Fruit fly (Drosophila melanogaster) whole organism, embryonic: ENCODE results near the gene CG7079.

ENCODE experiments used
- Adf1 ChIP-seq: fragments of 200-800 bp; sonication (Bioruptor generic); IDR thresholded peaks from 2 replicates; pipeline ENCODE4 v1.3.6; 2022; ENCODE audit warnings: missing biosample characterization, missing genetic modification characterization
- CG10147 ChIP-seq: fragments of 200-800 bp; sonication (Bioruptor generic); optimal IDR thresholded peaks from 2 replicates; lab custom pipeline; 2019; ENCODE audit warnings: missing biosample characterization, mild to moderate bottlenecking, missing genetic modification characterization, moderate library complexity
- CG10267 ChIP-seq: fragments of 200-800 bp; sonication (Bioruptor generic); optimal IDR thresholded peaks from 2 replicates; lab custom pipeline; 2018; ENCODE audit warnings: missing biosample characterization, mild to moderate bottlenecking, missing genetic modification characterization, moderate library complexity
- CG11504 ChIP-seq: fragments of 200-800 bp; sonication (Bioruptor generic); optimal IDR thresholded peaks from 3 replicates; lab custom pipeline; 2019; ENCODE audit warnings: missing biosample characterization, mild to moderate bottlenecking, missing genetic modification characterization, moderate library complexity
- CG12299 ChIP-seq: fragments of 200-800 bp; sonication (Bioruptor generic); optimal IDR thresholded peaks from 2 replicates; lab custom pipeline; 2018; ENCODE audit warnings: missing biosample characterization, mild to moderate bottlenecking, missing genetic modification characterization
- CG14014 ChIP-seq: fragments of 200-800 bp; sonication (Bioruptor generic); IDR thresholded peaks from 2 replicates; pipeline ENCODE4 v1.3.6; 2022; ENCODE audit warnings: missing biosample characterization, missing genetic modification characterization
- CG16813 ChIP-seq: fragments of 200-800 bp; sonication (Bioruptor generic); IDR thresholded peaks from 3 replicates; pipeline ENCODE4 v1.3.6; 2022; ENCODE audit warnings: missing biosample characterization, missing genetic modification characterization; ENCODE audit not compliant: partially characterized antibody
- CG17359 ChIP-seq: fragments of 200-800 bp; sonication (Bioruptor generic); optimal IDR thresholded peaks from 3 replicates; lab custom pipeline; 2018; ENCODE audit warnings: missing biosample characterization, mild to moderate bottlenecking, missing genetic modification characterization, moderate library complexity
- CG17612 ChIP-seq: fragments of 200-800 bp; sonication (Bioruptor generic); IDR thresholded peaks from 2 replicates; pipeline ENCODE4 v1.3.6; 2022; ENCODE audit warnings: missing biosample characterization, missing genetic modification characterization
- CG4360 ChIP-seq: fragments of 200-800 bp; sonication (Bioruptor generic); IDR thresholded peaks from 2 replicates; pipeline ENCODE4 v1.3.6; 2022; ENCODE audit warnings: missing biosample characterization, missing genetic modification characterization
- CG4424 ChIP-seq: fragments of 200-800 bp; sonication (Bioruptor generic); optimal IDR thresholded peaks from 3 replicates; lab custom pipeline; 2016; ENCODE audit warnings: missing biosample characterization, missing genetic modification characterization
- CG6689 ChIP-seq: fragments of 200-800 bp; sonication (Bioruptor generic); IDR thresholded peaks from 2 replicates; pipeline ENCODE4 v1.3.6; 2022; ENCODE audit warnings: missing biosample characterization, missing genetic modification characterization
- CG7839 ChIP-seq: fragments of 200-800 bp; sonication (Bioruptor generic); optimal IDR thresholded peaks from 3 replicates; lab custom pipeline; 2018; ENCODE audit warnings: missing biosample characterization, mild to moderate bottlenecking, missing genetic modification characterization, moderate library complexity
- CG7987 ChIP-seq: fragments of 200-800 bp; sonication (Bioruptor generic); optimal IDR thresholded peaks from 2 replicates; lab custom pipeline; 2018; ENCODE audit warnings: missing biosample characterization, mild to moderate bottlenecking, missing genetic modification characterization, moderate library complexity
- Dad ChIP-seq: fragments of 200-800 bp; sonication (Bioruptor generic); optimal IDR thresholded peaks from 3 replicates; lab custom pipeline; 2016; ENCODE audit warnings: missing biosample characterization, missing genetic modification characterization
- Dbx ChIP-seq: fragments of 200-800 bp; sonication (Bioruptor generic); IDR thresholded peaks from 3 replicates; pipeline ENCODE4 v1.3.6; 2022; ENCODE audit warnings: missing biosample characterization, missing genetic modification characterization
- Dfd ChIP-seq, 2 experiments: fragments of >200 bp; optimal IDR thresholded peaks; 2 replicates each; lab custom pipeline; 2017; ENCODE audit warnings: missing biosample characterization in 2 of 2, missing genetic modification characterization in 2 of 2
- Dip3 ChIP-seq: fragments of 200-800 bp; sonication (Bioruptor generic); optimal IDR thresholded peaks from 3 replicates; lab custom pipeline; 2016; ENCODE audit warnings: missing biosample characterization, missing genetic modification characterization
- Drgx ChIP-seq: fragments of 200-800 bp; sonication (Bioruptor generic); IDR thresholded peaks from 2 replicates; pipeline ENCODE4 v1.3.6; 2022; ENCODE audit warnings: missing biosample characterization, missing genetic modification characterization
- Eip74EF ChIP-seq, 2 experiments: fragments of 200-800 bp in 1 of 2; fragments of >200 bp in 1 of 2; sonication (Bioruptor generic) in 1 of 2; optimal IDR thresholded peaks; 2 replicates each; lab custom pipeline; 2017 to 2019; ENCODE audit warnings: missing biosample characterization in 2 of 2, missing genetic modification characterization in 2 of 2, mild to moderate bottlenecking in 1 of 2, moderate library complexity in 1 of 2
- Fer2 ChIP-seq: fragments of 200-800 bp; sonication (Bioruptor generic); optimal IDR thresholded peaks from 2 replicates; lab custom pipeline; 2018; ENCODE audit warnings: missing biosample characterization, mild to moderate bottlenecking, missing genetic modification characterization, moderate library complexity
- Gsc ChIP-seq: fragments of 200-800 bp; sonication (Bioruptor generic); IDR thresholded peaks from 2 replicates; pipeline ENCODE4 v1.3.6; 2022; ENCODE audit warnings: missing biosample characterization, missing genetic modification characterization
- HLH4C ChIP-seq: fragments of 200-800 bp; sonication (Bioruptor generic); IDR thresholded peaks from 3 replicates; pipeline ENCODE4 v1.3.6; 2022; ENCODE audit warnings: missing biosample characterization, missing genetic modification characterization; ENCODE audit not compliant: partially characterized antibody
- HmgZ ChIP-seq: fragments of 200-800 bp; sonication (Bioruptor generic); optimal IDR thresholded peaks from 2 replicates; lab custom pipeline; 2018; ENCODE audit warnings: missing biosample characterization, mild to moderate bottlenecking, missing genetic modification characterization
- Med ChIP-seq: fragments of 200-800 bp; sonication (Bioruptor generic); peaks from one replicate; lab custom pipeline; 2016; ENCODE audit warnings: missing biosample characterization, missing genetic modification characterization, mild to moderate bottlenecking, inconsistent platforms, moderate library complexity
- Myb ChIP-seq: fragments of 200-800 bp; sonication (Bioruptor generic); optimal IDR thresholded peaks from 2 replicates; lab custom pipeline; 2016; ENCODE audit warnings: missing biosample characterization, missing genetic modification characterization
- Nf-YA ChIP-seq: fragments of 200-800 bp; sonication (Bioruptor generic); IDR thresholded peaks from 2 replicates; pipeline ENCODE4 v1.3.6; 2022; ENCODE audit warnings: missing biosample characterization, missing genetic modification characterization
- PHDP ChIP-seq: fragments of 200-800 bp; sonication (Bioruptor generic); optimal IDR thresholded peaks from 3 replicates; lab custom pipeline; 2018; ENCODE audit warnings: missing biosample characterization, mild to moderate bottlenecking, missing genetic modification characterization, moderate library complexity
- Ravus ChIP-seq: fragments of 200-800 bp; sonication (Bioruptor generic); IDR thresholded peaks from 2 replicates; pipeline ENCODE4 v1.3.6; 2022; ENCODE audit warnings: missing biosample characterization, missing genetic modification characterization
- Sin3A ChIP-seq: fragments of >200 bp; optimal IDR thresholded peaks from 2 replicates; lab custom pipeline; 2018
- Sry-δ ChIP-seq: fragments of 200-800 bp; sonication (Bioruptor generic); optimal IDR thresholded peaks from 2 replicates; lab custom pipeline; 2016; ENCODE audit warnings: missing biosample characterization, missing genetic modification characterization
- Xrp1 ChIP-seq: fragments of 200-800 bp; sonication (Bioruptor generic); IDR thresholded peaks from 2 replicates; pipeline ENCODE4 v1.3.6; 2022; ENCODE audit warnings: missing biosample characterization, missing genetic modification characterization
- abd-A ChIP-seq: fragments of 200-800 bp; sonication (Bioruptor generic); optimal IDR thresholded peaks from 3 replicates; lab custom pipeline; 2019; ENCODE audit warnings: missing biosample characterization, mild to moderate bottlenecking, missing genetic modification characterization, moderate library complexity
- ato ChIP-seq: fragments of 200-800 bp; sonication (Bioruptor generic); IDR thresholded peaks from 2 replicates; pipeline ENCODE4 v1.3.6; 2022; ENCODE audit warnings: missing biosample characterization, missing genetic modification characterization; ENCODE audit not compliant: partially characterized antibody
- cad ChIP-seq: fragments of >200 bp; optimal IDR thresholded peaks from 2 replicates; lab custom pipeline; 2017; ENCODE audit warnings: missing biosample characterization, missing genetic modification characterization
- croc ChIP-seq: fragments of 200-800 bp; sonication (Bioruptor generic); conservative IDR thresholded peaks from 3 replicates; pipeline ENCODE4 v1.3.6; 2022; ENCODE audit warnings: missing biosample characterization, missing genetic modification characterization
- esg ChIP-seq: fragments of 200-800 bp; sonication (Bioruptor generic); conservative IDR thresholded peaks from 2 replicates; pipeline ENCODE4 v1.3.6; 2022; ENCODE audit warnings: missing biosample characterization, missing genetic modification characterization
- hkb ChIP-seq, 2 experiments: fragments of 200-800 bp in 1 of 2; fragments of >200 bp in 1 of 2; sonication (Bioruptor generic) in 1 of 2; IDR thresholded peaks in 1 of 2; optimal IDR thresholded peaks in 1 of 2; 2 replicates each; pipeline versions ENCODE4 v1.3.6 to Lab custom; 2017 to 2022; ENCODE audit warnings: missing biosample characterization in 1 of 2, missing genetic modification characterization in 1 of 2
- jigr1 ChIP-seq: fragments of 200-800 bp; sonication (Bioruptor generic); IDR thresholded peaks from 3 replicates; pipeline ENCODE4 v1.3.6; 2022; ENCODE audit warnings: missing biosample characterization, missing genetic modification characterization
- lab ChIP-seq: fragments of 200-800 bp; sonication (Bioruptor generic); optimal IDR thresholded peaks from 3 replicates; lab custom pipeline; 2017; ENCODE audit warnings: missing biosample characterization, missing genetic modification characterization, mild to moderate bottlenecking, moderate library complexity, missing genetic modification reagents
- lola ChIP-seq, 3 experiments: fragments of >200 bp in 2 of 3; fragments of 200-800 bp in 1 of 3; sonication (Bioruptor generic) in 1 of 3; optimal IDR thresholded peaks; 2 replicates each; lab custom pipeline; 2017 to 2019; ENCODE audit warnings: missing biosample characterization in 3 of 3, missing genetic modification characterization in 3 of 3, mild to moderate bottlenecking in 1 of 3, moderate library complexity in 1 of 3
- pb ChIP-seq: fragments of 200-800 bp; sonication (Bioruptor generic); optimal IDR thresholded peaks from 3 replicates; lab custom pipeline; 2016; ENCODE audit warnings: missing biosample characterization, missing genetic modification characterization
- phol ChIP-seq: fragments of 200-800 bp; sonication (Bioruptor generic); optimal IDR thresholded peaks from 3 replicates; lab custom pipeline; 2018; ENCODE audit warnings: missing biosample characterization, mild to moderate bottlenecking, missing genetic modification characterization, moderate library complexity
- ranshi ChIP-seq: fragments of 200-800 bp; sonication (Bioruptor generic); IDR thresholded peaks from 2 replicates; pipeline ENCODE4 v1.3.6; 2022; ENCODE audit warnings: missing biosample characterization, missing genetic modification characterization
- sob ChIP-seq: fragments of 200-800 bp; sonication (Bioruptor generic); IDR thresholded peaks from 2 replicates; pipeline ENCODE4 v1.3.6; 2022; ENCODE audit warnings: missing biosample characterization, missing genetic modification characterization
- sqz ChIP-seq: fragments of 200-800 bp; sonication (Bioruptor generic); optimal IDR thresholded peaks from 3 replicates; lab custom pipeline; 2018; ENCODE audit warnings: missing biosample characterization, mild to moderate bottlenecking, missing genetic modification characterization
- tio ChIP-seq: fragments of 200-800 bp; sonication (Bioruptor generic); optimal IDR thresholded peaks from 2 replicates; lab custom pipeline; 2017; ENCODE audit warnings: missing biosample characterization, missing genetic modification characterization, inconsistent platforms
- unpg ChIP-seq: fragments of 200-800 bp; sonication (Bioruptor generic); optimal IDR thresholded peaks from 3 replicates; lab custom pipeline; 2018; ENCODE audit warnings: missing biosample characterization, mild to moderate bottlenecking, missing genetic modification characterization, moderate library complexity
- wdn ChIP-seq: fragments of 200-800 bp; sonication (Bioruptor generic); IDR thresholded peaks from 2 replicates; pipeline ENCODE4 v1.3.6; 2022; ENCODE audit warnings: missing biosample characterization, missing genetic modification characterization

CG7079 gene

DNA sequence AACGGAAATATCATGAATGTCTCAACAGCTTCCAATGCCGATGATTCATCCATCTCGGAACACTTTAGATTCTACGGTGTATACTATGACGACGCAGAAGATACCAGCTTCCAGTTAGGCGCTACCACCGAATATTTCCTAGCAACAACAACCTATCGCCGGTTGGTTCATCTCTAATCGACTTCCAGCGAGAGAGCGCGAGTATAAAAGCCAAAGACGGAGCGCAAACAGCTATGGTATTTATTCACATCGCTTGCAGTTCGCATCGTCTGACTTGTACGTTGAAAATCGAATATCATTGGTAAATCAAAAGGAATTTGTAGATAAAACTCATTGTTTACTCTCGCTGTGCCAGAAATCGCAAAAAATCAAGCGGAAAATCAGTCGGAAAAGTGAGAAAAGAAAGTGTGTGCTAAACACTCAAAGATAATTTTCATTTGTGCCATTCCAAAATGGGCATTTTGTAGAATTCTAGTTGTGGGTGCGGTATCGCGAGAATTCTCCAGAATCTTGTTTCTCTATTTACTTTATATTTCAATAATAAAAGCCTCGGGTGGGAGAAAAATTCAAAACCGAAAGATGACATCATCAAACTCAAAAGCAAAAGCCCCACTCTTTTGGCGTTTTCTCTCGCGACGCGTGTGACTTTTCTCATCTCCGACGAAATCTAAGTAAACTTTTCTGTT is 16.5 kb upstream of the CG7079 start, which contains the start of gene AnxB9 (continued):
- TF ChIP-seq Sry-δ (GFP tag; lab: Kevin White, UChicago) (peak; percentile 82), Eip74EF (GFP tag; optimal IDR thresholded peaks at IDR 0.05; lab: Kevin White, UChicago) (peak in 1 of 2 experiments; percentile 49), phol (no peak), CG7839 (tag; lab: Kevin White, UChicago) (peak; percentile 15), CG10147 (GFP tag; lab: Kevin White, UChicago) (no peak), PHDP (tag; lab: Kevin White, UChicago) (no peak), CG12299 (tag; lab: Kevin White, UChicago) (peak; percentile 32), Dbx (GFP tag; lab: Robert Waterston, UW) (peak; percentile 56; the same call in 2 of the 3 replicates), esg (no peak), lab (peak; percentile 73), CG10267 (tag; lab: Kevin White, UChicago) (no peak), abd-A (tag; lab: Kevin White, UChicago) (peak; percentile 15), cad (GFP tag; lab: Kevin White, UChicago) (no peak), Drgx (GFP tag; lab: Robert Waterston, UW) (no peak), CG7987 (GFP tag; lab: Kevin White, UChicago) (peak; percentile 71), sqz (GFP tag; lab: Kevin White, UChicago) (peak; percentile 33), hkb (optimal IDR thresholded peaks at IDR 0.05; lab: Kevin White, UChicago) (no peak), hkb (GFP tag; IDR thresholded peaks at IDR 0.05; lab: Robert Waterston, UW) (peak; percentile 67), CG4360 (GFP tag; lab: Robert Waterston, UW) (peak; percentile 82), ato (GFP tag; lab: Robert Waterston, UW) (peak; percentile 39), Dfd (GFP tag; optimal IDR thresholded peaks at IDR 0.05; lab: Kevin White, UChicago) (no peak), Nf-YA (GFP tag; lab: Robert Waterston, UW) (no peak), Ravus (GFP tag; lab: Robert Waterston, UW) (no peak), CG4424 (GFP tag; lab: Kevin White, UChicago) (no peak), Gsc (GFP tag; lab: Robert Waterston, UW) (no peak), Myb (GFP tag; lab: Kevin White, UChicago) (no peak), unpg (GFP tag; lab: Kevin White, UChicago) (peak; percentile 28), sob (GFP tag; lab: Robert Waterston, UW) (peak; percentile 62), Dad (peak; percentile 8), tio (GFP tag; lab: Kevin White, UChicago) (no peak), HmgZ (peak; percentile 60), lola (GFP tag; optimal IDR thresholded peaks at IDR 0.05; lab: Kevin White, UChicago) (no peak), Fer2 (tag; lab: Kevin White, UChicago) (no peak), Sin3A (no peak), CG16813 (no peak; the same call in 2 of the 3 replicates), jigr1 (GFP tag; lab: Robert Waterston, UW) (no peak), CG6689 (GFP tag; lab: Robert Waterston, UW) (no peak), CG17359 (tag; lab: Kevin White, UChicago) (peak; percentile 40), ranshi (no peak), wdn (GFP tag; lab: Robert Waterston, UW) (no peak), Med (GFP tag; lab: Kevin White, UChicago) (peak; percentile 89), CG14014 (GFP tag; lab: Robert Waterston, UW) (peak; percentile 39; the same call in 1 of the 2 replicates), croc (GFP tag; lab: Robert Waterston, UW) (no peak), CG11504 (tag; lab: Kevin White, UChicago) (peak; percentile 4), HLH4C (GFP tag; lab: Robert Waterston, UW) (no peak), Dip3 (GFP tag; lab: Kevin White, UChicago) (peak; percentile 1), CG17612 (GFP tag; lab: Robert Waterston, UW) (no peak), pb (GFP tag; lab: Kevin White, UChicago) (peak; percentile 28), Adf1 (peak; percentile 36; the same call in 1 of the 2 replicates), Xrp1 (GFP tag; lab: Robert Waterston, UW) (peak; percentile 16; the same call in 1 of the 2 replicates)
